Fruit fly (Drosophila melanogaster) whole organism: ENCODE results near the gene Uch-L5R.

Experiments used
- CG8478 ChIP-seq: fragments of >200 bp; optimal IDR thresholded peaks from 2 replicates; lab custom pipeline; 2018; ENCODE audit warnings: inconsistent platforms
- Dll ChIP-seq: fragments of >200 bp; optimal IDR thresholded peaks from 2 replicates; lab custom pipeline; 2017
- EcR ChIP-seq, 2 experiments: fragments of >200 bp; optimal IDR thresholded peaks; 2 replicates each; lab custom pipeline; 2017; ENCODE audit warnings: missing biosample characterization in 2 of 2, missing genetic modification characterization in 2 of 2, missing genetic modification reagents in 2 of 2
- pan ChIP-seq: fragments of >200 bp; optimal IDR thresholded peaks from 2 replicates; lab custom pipeline; 2017
- psq ChIP-seq: fragments of >200 bp; optimal IDR thresholded peaks from 2 replicates; lab custom pipeline; 2017
- usp ChIP-seq: fragments of >200 bp; optimal IDR thresholded peaks from 2 replicates; lab custom pipeline; 2017; ENCODE audit warnings: missing biosample characterization, missing genetic modification characterization, mixed read lengths

Uch-L5R gene

dm6 chrX:12018440-12019101 is 37.9 kb downstream of the Uch-L5R start, which contains the start of gene Lsm12a:
Gene Lsm12a, plus strand, starts transcription at chrX:12018640.
- TF ChIP-seq psq (lab: Kevin White, UChicago) (no peak), CG8478 (lab: Kevin White, UChicago) (peak; percentile 13)

dm6 chrX:12017815-12018439 is 38.5 kb downstream of the Uch-L5R start, which contains the start of gene Chrac-16:
Gene Chrac-16, minus strand, starts transcription at chrX:12017961.
- TF ChIP-seq psq (lab: Kevin White, UChicago) (no peak), usp (GFP tag; lab: Kevin White, UChicago) (no peak)

- TF ChIP-seq psq (lab: Kevin White, UChicago) (no peak), CG8478 (lab: Kevin White, UChicago) (no peak), usp (GFP tag; lab: Kevin White, UChicago) (no peak), EcR (GFP tag; optimal IDR thresholded peaks at IDR 0.05; lab: Kevin White, UChicago) (no peak), pan (lab: Kevin White, UChicago) (no peak), Dll (lab: Kevin White, UChicago) (no peak)
Observed at dm6 chrX:12014800-12015389, 41.5 kb downstream of the Uch-L5R start.

- TF ChIP-seq EcR (GFP tag; optimal IDR thresholded peaks at IDR 0.05; lab: Kevin White, UChicago) (no peak), psq (lab: Kevin White, UChicago) (no peak), pan (lab: Kevin White, UChicago) (no peak), CG8478 (lab: Kevin White, UChicago) (no peak), Dll (lab: Kevin White, UChicago) (no peak), usp (GFP tag; lab: Kevin White, UChicago) (no peak)
Observed at dm6 chrX:12014131-12014530, 42.3 kb downstream of the Uch-L5R start.

dm6 chrX:12013098-12013493 is 43.3 kb downstream of the Uch-L5R start:
- no peak for TF ChIP-seq Dll (lab: Kevin White, UChicago)
- no peak for TF ChIP-seq CG8478 (lab: Kevin White, UChicago)
- no peak for TF ChIP-seq EcR (GFP tag; optimal IDR thresholded peaks at IDR 0.05; lab: Kevin White, UChicago)
- TF ChIP-seq psq (lab: Kevin White, UChicago), result no peak
- no peak for TF ChIP-seq pan (lab: Kevin White, UChicago)
- TF ChIP-seq usp (GFP tag; lab: Kevin White, UChicago), result no peak

dm6 chrX:12012149-12013097 is 44.0 kb downstream of the Uch-L5R start, which contains the start of the genes CG1492 and regucalcin:
Gene CG1492, minus strand, starts transcription at chrX:12012211.
Gene regucalcin, plus strand, starts transcription at chrX:12012377.
- no peak for TF ChIP-seq psq (lab: Kevin White, UChicago)
- TF ChIP-seq usp (GFP tag; lab: Kevin White, UChicago), result no peak
- no peak for TF ChIP-seq pan (lab: Kevin White, UChicago)
- no peak for TF ChIP-seq Dll (lab: Kevin White, UChicago)
- TF ChIP-seq CG8478 (lab: Kevin White, UChicago), result no peak
- TF ChIP-seq EcR (GFP tag; optimal IDR thresholded peaks at IDR 0.05; lab: Kevin White, UChicago), result no peak

- TF ChIP-seq psq (lab: Kevin White, UChicago) (no peak), Dll (lab: Kevin White, UChicago) (no peak), CG8478 (lab: Kevin White, UChicago) (no peak), pan (lab: Kevin White, UChicago) (no peak), usp (GFP tag; lab: Kevin White, UChicago) (no peak), EcR (GFP tag; optimal IDR thresholded peaks at IDR 0.05; lab: Kevin White, UChicago) (no peak)
Observed at dm6 chrX:12007593-12007992, 48.8 kb downstream of the Uch-L5R start.

- TF ChIP-seq EcR (GFP tag; optimal IDR thresholded peaks at IDR 0.05; lab: Kevin White, UChicago) (no peak), CG8478 (lab: Kevin White, UChicago) (no peak), psq (lab: Kevin White, UChicago) (no peak), usp (GFP tag; lab: Kevin White, UChicago) (no peak), pan (lab: Kevin White, UChicago) (no peak), Dll (lab: Kevin White, UChicago) (peak; percentile 55)
Observed at dm6 chrX:12006678-12007441, 49.6 kb downstream of the Uch-L5R start, which contains the start of gene CG1806. Gene CG1806, plus strand, starts transcription at chrX:12007176.
